Fruit fly (Drosophila melanogaster): ENCODE measurements around the gene CG17601.

- TF ChIP-seq h (GFP tag; optimal IDR thresholded peaks at IDR 0.05) = no peak
- no peak for TF ChIP-seq Dfd (GFP tag; optimal IDR thresholded peaks at IDR 0.05)
- TF ChIP-seq dsf (GFP tag; optimal IDR thresholded peaks at IDR 0.05; ENCODE audit: borderline replicate concordance) = no peak
- TF ChIP-seq CrebA (GFP tag; optimal IDR thresholded peaks at IDR 0.05; ENCODE audit: borderline replicate concordance) = no peak
- no peak for TF ChIP-seq fru (GFP tag; optimal IDR thresholded peaks at IDR 0.05)
- no peak for TF ChIP-seq GATAd (GFP tag; optimal IDR thresholded peaks at IDR 0.05)
- TF ChIP-seq Hnf4 (GFP tag; optimal IDR thresholded peaks at IDR 0.05) = no peak
- TF ChIP-seq HLH106 (tag; optimal IDR thresholded peaks at IDR 0.05) = no peak
- TF ChIP-seq jim (GFP tag; optimal IDR thresholded peaks at IDR 0.05) = no peak
Observed at dm6 chrX:22529664-22530321, 17.1 kb upstream of the CG17601 start, which contains the start of gene S6kII.
